Worm (Caenorhabditis elegans): ENCODE results near the gene C50E3.9.

- no peak for TF ChIP-seq him-1 (tag; optimal IDR thresholded peaks at IDR 0.05)
- TF ChIP-seq dao-5 (tag; optimal IDR thresholded peaks at IDR 0.05): no peak
Observed at ce11 chrV:7575563-7575962, 24.5 kb downstream of the C50E3.9 start, which contains the start of the genes snu-66 and ints-9.

All from whole organism, L4/young adult.